Fruit fly (Drosophila melanogaster) whole organism, embryonic: ENCODE data around the gene CG6749.

Experiments used
- Antp ChIP-seq: fragments of 200-800 bp; sonication (Bioruptor generic); optimal IDR thresholded peaks from 3 replicates; lab custom pipeline; 2016; ENCODE audit warnings: missing biosample characterization, missing genetic modification characterization
- B-H2 ChIP-seq: fragments of 200-800 bp; sonication (Bioruptor generic); optimal IDR thresholded peaks from 2 replicates; lab custom pipeline; 2018; ENCODE audit warnings: missing biosample characterization, mild to moderate bottlenecking, missing genetic modification characterization
- CG10366 ChIP-seq: fragments of 200-800 bp; sonication (Bioruptor generic); IDR thresholded peaks from 2 replicates; pipeline ENCODE4 v1.3.6; 2022; ENCODE audit warnings: missing biosample characterization, missing genetic modification characterization
- CG11093 ChIP-seq: fragments of 200-800 bp; sonication (Bioruptor generic); IDR thresholded peaks from 3 replicates; pipeline ENCODE4 v1.3.6; 2022; ENCODE audit warnings: missing biosample characterization, missing genetic modification characterization
- CG11398 ChIP-seq: fragments of 200-800 bp; sonication (Bioruptor generic); optimal IDR thresholded peaks from 2 replicates; lab custom pipeline; 2016; ENCODE audit warnings: missing biosample characterization, missing genetic modification characterization
- CG11723 ChIP-seq: fragments of 200-800 bp; sonication (Bioruptor generic); optimal IDR thresholded peaks from 2 replicates; lab custom pipeline; 2017; ENCODE audit warnings: missing biosample characterization, mild to moderate bottlenecking, missing genetic modification characterization
- CG12071 ChIP-seq: fragments of 200-800 bp; sonication (Bioruptor generic); optimal IDR thresholded peaks from 3 replicates; lab custom pipeline; 2018; ENCODE audit warnings: missing biosample characterization, mild to moderate bottlenecking, missing genetic modification characterization
- CG12104 ChIP-seq: fragments of 200-800 bp; sonication (Bioruptor generic); optimal IDR thresholded peaks from 3 replicates; lab custom pipeline; 2016; ENCODE audit warnings: missing biosample characterization, missing genetic modification characterization
- CG13296 ChIP-seq: fragments of 200-800 bp; sonication (Bioruptor generic); optimal IDR thresholded peaks from 3 replicates; lab custom pipeline; 2018; ENCODE audit warnings: missing biosample characterization, mild to moderate bottlenecking, missing genetic modification characterization
- CG14860 ChIP-seq: fragments of 200-800 bp; sonication (Bioruptor generic); IDR thresholded peaks from 3 replicates; pipeline ENCODE4 v1.3.6; 2022; ENCODE audit warnings: missing biosample characterization, missing genetic modification characterization; ENCODE audit not compliant: partially characterized antibody
- CG1529 ChIP-seq: fragments of 200-800 bp; sonication (Bioruptor generic); optimal IDR thresholded peaks from 3 replicates; lab custom pipeline; 2018; ENCODE audit warnings: missing biosample characterization, missing genetic modification characterization
- CG17568 ChIP-seq: fragments of 200-800 bp; sonication (Bioruptor generic); optimal IDR thresholded peaks from 2 replicates; lab custom pipeline; 2018; ENCODE audit warnings: missing biosample characterization, mild to moderate bottlenecking, missing genetic modification characterization, moderate library complexity
- CG17829 ChIP-seq: fragments of 200-800 bp; optimal IDR thresholded peaks from 2 replicates; lab custom pipeline; 2019; ENCODE audit warnings: missing biosample characterization, mild to moderate bottlenecking, missing genetic modification characterization, moderate library complexity
- CG2199 ChIP-seq: fragments of 200-800 bp; sonication (Bioruptor generic); IDR thresholded peaks from 3 replicates; pipeline ENCODE4 v1.3.6; 2022; ENCODE audit warnings: missing biosample characterization, missing genetic modification characterization
- CG30403 ChIP-seq: fragments of 200-800 bp; sonication (Bioruptor generic); optimal IDR thresholded peaks from 3 replicates; lab custom pipeline; 2016; ENCODE audit warnings: missing biosample characterization, missing genetic modification characterization
- CG4617 ChIP-seq: fragments of 200-800 bp; sonication (Bioruptor generic); optimal IDR thresholded peaks from 3 replicates; lab custom pipeline; 2016; ENCODE audit warnings: missing biosample characterization, missing genetic modification characterization, borderline replicate concordance
- CG7745 ChIP-seq: fragments of 200-800 bp; sonication (Bioruptor generic); optimal IDR thresholded peaks from 2 replicates; lab custom pipeline; 2018; ENCODE audit warnings: missing biosample characterization, mild to moderate bottlenecking, missing genetic modification characterization, moderate library complexity
- CG7928 ChIP-seq: fragments of 200-800 bp; sonication (Bioruptor generic); optimal IDR thresholded peaks from 2 replicates; lab custom pipeline; 2017; ENCODE audit warnings: missing biosample characterization, mild to moderate bottlenecking, missing genetic modification characterization
- CG9609 ChIP-seq: fragments of 200-800 bp; sonication (Bioruptor generic); optimal IDR thresholded peaks from 3 replicates; lab custom pipeline; 2016; ENCODE audit warnings: missing biosample characterization, missing genetic modification characterization
- CG9876 ChIP-seq: fragments of 200-800 bp; sonication (Bioruptor generic); optimal IDR thresholded peaks from 2 replicates; lab custom pipeline; 2016; ENCODE audit warnings: missing biosample characterization, missing genetic modification characterization
- Camta ChIP-seq: fragments of 200-800 bp; sonication (Bioruptor generic); optimal IDR thresholded peaks from 2 replicates; lab custom pipeline; 2016; ENCODE audit warnings: missing biosample characterization, missing genetic modification characterization
- CrebB ChIP-seq: fragments of 200-800 bp; sonication (Bioruptor generic); optimal IDR thresholded peaks from 3 replicates; lab custom pipeline; 2018; ENCODE audit warnings: missing biosample characterization, mild to moderate bottlenecking, missing genetic modification characterization
- Dad ChIP-seq: fragments of 200-800 bp; sonication (Bioruptor generic); optimal IDR thresholded peaks from 3 replicates; lab custom pipeline; 2016; ENCODE audit warnings: missing biosample characterization, missing genetic modification characterization
- HLH54F ChIP-seq: fragments of 200-800 bp; sonication (Bioruptor generic); optimal IDR thresholded peaks from 3 replicates; lab custom pipeline; 2016; ENCODE audit warnings: missing biosample characterization, missing genetic modification characterization
- HLHmδ ChIP-seq: fragments of 200-800 bp; sonication (Bioruptor generic); optimal IDR thresholded peaks from 2 replicates; lab custom pipeline; 2018; ENCODE audit warnings: missing biosample characterization, mild to moderate bottlenecking, missing genetic modification characterization, moderate library complexity
- Hand ChIP-seq: fragments of 200-800 bp; sonication (Bioruptor generic); optimal IDR thresholded peaks from 2 replicates; lab custom pipeline; 2017; ENCODE audit warnings: mild to moderate bottlenecking, missing biosample characterization, missing genetic modification reagents, missing genetic modification characterization
- Hey ChIP-seq: fragments of 200-800 bp; sonication (Bioruptor generic); optimal IDR thresholded peaks from 3 replicates; lab custom pipeline; 2018; ENCODE audit warnings: missing biosample characterization, mild to moderate bottlenecking, missing genetic modification characterization
- MTF-1 ChIP-seq: fragments of 200-800 bp; sonication (Bioruptor generic); optimal IDR thresholded peaks from 2 replicates; lab custom pipeline; 2018; ENCODE audit warnings: missing biosample characterization, mild to moderate bottlenecking, missing genetic modification characterization, borderline replicate concordance
- Mad ChIP-seq: fragments of 200-800 bp; sonication (Bioruptor generic); optimal IDR thresholded peaks from 2 replicates; lab custom pipeline; 2016; ENCODE audit warnings: missing biosample characterization, missing genetic modification characterization
- Myb ChIP-seq: fragments of 200-800 bp; sonication (Bioruptor generic); optimal IDR thresholded peaks from 2 replicates; lab custom pipeline; 2016; ENCODE audit warnings: missing biosample characterization, missing genetic modification characterization
- NC2α ChIP-seq: fragments of 200-800 bp; sonication (Bioruptor generic); optimal IDR thresholded peaks from 2 replicates; lab custom pipeline; 2016; ENCODE audit warnings: missing biosample characterization, missing genetic modification characterization
- TFAM ChIP-seq: fragments of 200-800 bp; sonication (Bioruptor generic); optimal IDR thresholded peaks from 2 replicates; lab custom pipeline; 2017; ENCODE audit warnings: missing biosample characterization, missing genetic modification characterization, inconsistent platforms
- cg ChIP-seq: fragments of 200-800 bp; sonication (Bioruptor generic); optimal IDR thresholded peaks from 3 replicates; lab custom pipeline; 2019; ENCODE audit warnings: missing biosample characterization, mild to moderate bottlenecking, missing genetic modification characterization, moderate library complexity
- dimm ChIP-seq: fragments of 200-800 bp; sonication (Bioruptor generic); IDR thresholded peaks from 2 replicates; pipeline ENCODE4 v1.3.6; 2022; ENCODE audit warnings: missing biosample characterization, missing genetic modification characterization
- eyg ChIP-seq: fragments of 200-800 bp; sonication (Bioruptor generic); optimal IDR thresholded peaks from 3 replicates; lab custom pipeline; 2016; ENCODE audit warnings: missing biosample characterization, missing genetic modification characterization
- fd64A ChIP-seq: fragments of 200-800 bp; sonication (Bioruptor generic); optimal IDR thresholded peaks from 3 replicates; lab custom pipeline; 2018; ENCODE audit warnings: missing biosample characterization, mild to moderate bottlenecking, missing genetic modification characterization
- hkb ChIP-seq, 2 experiments: fragments of 200-800 bp in 1 of 2; fragments of >200 bp in 1 of 2; sonication (Bioruptor generic) in 1 of 2; IDR thresholded peaks in 1 of 2; optimal IDR thresholded peaks in 1 of 2; 2 replicates each; pipeline versions ENCODE4 v1.3.6 to Lab custom; 2017 to 2022; ENCODE audit warnings: missing biosample characterization in 1 of 2, missing genetic modification characterization in 1 of 2
- jing ChIP-seq: fragments of 200-800 bp; sonication (Bioruptor generic); optimal IDR thresholded peaks from 2 replicates; lab custom pipeline; 2018; ENCODE audit warnings: missing biosample characterization, mild to moderate bottlenecking, missing genetic modification characterization
- jumu ChIP-seq: fragments of 200-800 bp; sonication (Bioruptor generic); optimal IDR thresholded peaks from 3 replicates; lab custom pipeline; 2016; ENCODE audit warnings: missing biosample characterization, missing genetic modification characterization
- nmo ChIP-seq: fragments of 200-800 bp; sonication (Bioruptor generic); optimal IDR thresholded peaks from 2 replicates; lab custom pipeline; 2018; ENCODE audit warnings: missing biosample characterization, mild to moderate bottlenecking, missing genetic modification characterization, moderate library complexity
- pb ChIP-seq: fragments of 200-800 bp; sonication (Bioruptor generic); optimal IDR thresholded peaks from 3 replicates; lab custom pipeline; 2016; ENCODE audit warnings: missing biosample characterization, missing genetic modification characterization
- schlank ChIP-seq: fragments of 200-800 bp; sonication (Bioruptor generic); optimal IDR thresholded peaks from 2 replicates; lab custom pipeline; 2018; ENCODE audit warnings: missing biosample characterization, mild to moderate bottlenecking, missing genetic modification characterization
- sens-2 ChIP-seq: fragments of 200-800 bp; sonication (Bioruptor generic); IDR thresholded peaks from 2 replicates; pipeline ENCODE4 v1.3.6; 2022; ENCODE audit warnings: missing biosample characterization, missing genetic modification characterization
- sisA ChIP-seq: fragments of 200-800 bp; sonication (Bioruptor generic); IDR thresholded peaks from 2 replicates; pipeline ENCODE4 v1.3.6; 2022; ENCODE audit warnings: missing biosample characterization, missing genetic modification characterization
- slp2 ChIP-seq: fragments of 200-800 bp; sonication (Bioruptor generic); optimal IDR thresholded peaks from 2 replicates; lab custom pipeline; 2016; ENCODE audit warnings: missing biosample characterization, missing genetic modification characterization
- sna ChIP-seq: fragments of 200-800 bp; sonication (Bioruptor generic); IDR thresholded peaks from 2 replicates; pipeline ENCODE4 v1.3.6; 2022; ENCODE audit warnings: missing biosample characterization, missing genetic modification characterization; ENCODE audit not compliant: partially characterized antibody
- sob ChIP-seq: fragments of 200-800 bp; sonication (Bioruptor generic); IDR thresholded peaks from 2 replicates; pipeline ENCODE4 v1.3.6; 2022; ENCODE audit warnings: missing biosample characterization, missing genetic modification characterization
- sr ChIP-seq: fragments of 200-800 bp; sonication (Bioruptor generic); IDR thresholded peaks from 3 replicates; pipeline ENCODE4 v1.3.6; 2022; ENCODE audit warnings: missing biosample characterization, missing genetic modification characterization
- tll ChIP-seq, 2 experiments: fragments of 200-800 bp in 1 of 2; fragments of >200 bp in 1 of 2; sonication (Bioruptor generic) in 1 of 2; optimal IDR thresholded peaks; 2 replicates each; lab custom pipeline; 2017 to 2019; ENCODE audit warnings: missing biosample characterization in 2 of 2, missing genetic modification characterization in 2 of 2, mild to moderate bottlenecking in 1 of 2, moderate library complexity in 1 of 2
- tx ChIP-seq: fragments of 200-800 bp; sonication (Bioruptor generic); optimal IDR thresholded peaks from 2 replicates; lab custom pipeline; 2016; ENCODE audit warnings: missing biosample characterization, missing genetic modification characterization
- unc-4 ChIP-seq: fragments of 200-800 bp; sonication (Bioruptor generic); IDR thresholded peaks from 2 replicates; pipeline ENCODE4 v1.3.6; 2022; ENCODE audit warnings: missing biosample characterization, missing genetic modification characterization; ENCODE audit not compliant: partially characterized antibody

The CG6749 gene

DNA sequence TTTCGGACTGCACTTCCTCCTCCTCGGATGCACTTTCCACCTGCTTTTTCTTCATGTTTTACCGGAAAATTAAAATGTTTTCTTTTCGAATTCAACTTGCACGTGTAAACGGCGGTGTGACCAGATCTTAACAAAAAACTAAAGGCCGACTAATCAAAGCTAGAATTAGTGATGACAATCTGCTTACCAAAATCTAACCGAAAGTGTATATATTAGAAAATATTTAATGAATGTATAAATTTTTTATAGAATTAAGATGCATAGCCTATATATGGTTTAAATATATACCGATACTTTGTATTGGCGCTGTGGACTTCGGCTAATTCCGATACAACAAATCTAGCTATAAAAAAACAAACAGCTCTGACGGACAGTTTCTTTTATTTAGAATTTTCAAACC is 14.7 kb downstream of the CG6749 start, which contains the start of the genes CG18178 and CG14174 (continued):
- TF ChIP-seq hkb (optimal IDR thresholded peaks at IDR 0.05; lab: Kevin White, UChicago) (no peak), hkb (GFP tag; IDR thresholded peaks at IDR 0.05; lab: Robert Waterston, UW) (peak; percentile 44; the same call in 1 of the 2 replicates), tx (GFP tag; lab: Kevin White, UChicago) (no peak), CG17829 (tag; lab: Kevin White, UChicago) (peak; percentile 83), HLHmδ (GFP tag; lab: Kevin White, UChicago) (no peak), CG12104 (GFP tag; lab: Kevin White, UChicago) (peak; percentile 28), eyg (GFP tag; lab: Kevin White, UChicago) (no peak), tll (GFP tag; optimal IDR thresholded peaks at IDR 0.05; lab: Kevin White, UChicago) (no peak), CG12071 (GFP tag; lab: Kevin White, UChicago) (no peak), sob (peak; percentile 80), Myb (GFP tag; lab: Kevin White, UChicago) (no peak), dimm (no peak), sisA (peak; percentile 58), Camta (GFP tag; lab: Kevin White, UChicago) (no peak), schlank (no peak), CG17568 (GFP tag; lab: Kevin White, UChicago) (no peak), sr (no peak), Hey (tag; lab: Kevin White, UChicago) (no peak), jumu (GFP tag; lab: Kevin White, UChicago) (no peak), CG7928 (GFP tag; lab: Kevin White, UChicago) (peak; percentile 42), Hand (GFP tag; lab: Kevin White, UChicago) (peak; percentile 2), CG9876 (GFP tag; lab: Kevin White, UChicago) (no peak), sna (0 out of 2 replicates have a peak, but pooled peaks have one; percentile 22), B-H2 (GFP tag; lab: Kevin White, UChicago) (peak; percentile 85), HLH54F (GFP tag; lab: Kevin White, UChicago) (no peak), CG13296 (peak; percentile 71), sens-2 (GFP tag; lab: Robert Waterston, UW) (no peak), Mad (GFP tag; lab: Kevin White, UChicago) (peak; percentile 2), CG2199 (GFP tag; lab: Robert Waterston, UW) (no peak), slp2 (GFP tag; lab: Kevin White, UChicago) (no peak), jing (GFP tag; lab: Kevin White, UChicago) (peak; percentile 11), unc-4 (GFP tag; lab: Robert Waterston, UW) (peak; percentile 33; the same call in 1 of the 2 replicates), CG11398 (GFP tag; lab: Kevin White, UChicago) (no peak), nmo (GFP tag; lab: Kevin White, UChicago) (peak; percentile 85), CG4617 (GFP tag; lab: Kevin White, UChicago) (peak; percentile 69), CG1529 (GFP tag; lab: Kevin White, UChicago) (no peak), CG30403 (GFP tag; lab: Kevin White, UChicago) (peak; percentile 60), CG14860 (GFP tag; lab: Robert Waterston, UW) (no peak), cg (GFP tag; lab: Kevin White, UChicago) (no peak), CG11723 (GFP tag; lab: Kevin White, UChicago) (peak; percentile 9), NC2α (GFP tag; lab: Kevin White, UChicago) (no peak), fd64A (no peak), CrebB (tag; lab: Kevin White, UChicago) (peak; percentile 14), CG10366 (peak; percentile 56), CG11093 (no peak; the same call in 2 of the 3 replicates), TFAM (GFP tag; lab: Kevin White, UChicago) (no peak), MTF-1 (GFP tag; lab: Kevin White, UChicago) (no peak), CG9609 (GFP tag; lab: Kevin White, UChicago) (no peak), Dad (GFP tag; lab: Kevin White, UChicago) (no peak), pb (no peak), CG7745 (tag; lab: Kevin White, UChicago) (no peak), Antp (no peak)
